Fruit fly (Drosophila melanogaster) whole organism, larva: ENCODE measurements around the gene CG31088.
"Not testable (repeated sequence)": the region's sequence is repeated elsewhere in the genome, so short reads cannot be mapped to it uniquely, and the experiment has no call there.

Experiments
- noc ChIP-seq: fragments of 200-800 bp; sonication (Bioruptor generic); optimal IDR thresholded peaks from 3 replicates; lab custom pipeline; 2019; ENCODE audit warnings: missing biosample characterization, mild to moderate bottlenecking, missing genetic modification characterization, moderate library complexity

CG31088 gene

dm6 chr3R:15921747-15922146, 29.0 kb downstream of the CG31088 start:
- TF ChIP-seq noc (tag; lab: Kevin White, UChicago): no peak

DNA sequence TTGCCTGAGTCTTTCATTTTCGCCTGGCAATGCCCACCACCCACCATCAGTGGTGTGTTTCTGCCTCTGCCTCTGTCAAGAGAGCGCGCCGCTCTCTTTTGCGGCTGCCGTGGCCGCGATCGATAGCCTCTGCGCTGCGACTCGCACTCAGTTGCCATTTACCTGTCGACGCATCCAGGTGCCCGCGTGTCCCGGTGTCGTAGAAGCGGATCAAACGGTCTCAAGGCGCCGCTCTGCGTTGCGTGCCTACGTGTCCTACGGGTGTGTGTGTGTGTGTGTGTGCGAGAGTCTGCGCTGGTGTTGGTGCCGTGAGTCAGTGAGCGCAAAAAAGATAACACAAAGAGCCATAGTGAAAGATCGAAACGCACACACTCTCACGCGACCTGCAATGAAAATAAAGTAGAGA, 30.0 kb downstream of the CG31088 start, which contains the start of gene Fbxl7:
Gene Fbxl7, plus strand, starts transcription at position 148 of the 406 bp plus-strand sequence.
- TF ChIP-seq noc (tag; lab: Kevin White, UChicago): no peak

DNA sequence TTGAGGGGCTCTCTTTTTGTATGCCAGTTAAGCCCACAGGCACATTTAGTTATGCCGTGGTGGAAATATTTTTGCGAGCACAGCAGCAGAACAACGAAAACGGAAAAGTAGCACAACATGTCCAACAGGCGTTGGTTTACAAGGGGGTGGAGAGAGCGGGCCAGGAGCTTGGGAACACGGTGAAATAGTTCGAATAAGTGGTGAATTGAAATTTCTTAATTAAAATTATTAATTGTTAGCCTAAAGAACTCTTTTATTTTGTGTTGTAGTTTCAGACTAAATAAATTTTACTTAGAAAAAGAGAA, 30.6 kb downstream of the CG31088 start:
- no peak for TF ChIP-seq noc (tag; lab: Kevin White, UChicago)

- TF ChIP-seq noc (tag; lab: Kevin White, UChicago): no peak
Measured at dm6 chr3R:15919367-15920228, 31.1 kb downstream of the CG31088 start.

DNA sequence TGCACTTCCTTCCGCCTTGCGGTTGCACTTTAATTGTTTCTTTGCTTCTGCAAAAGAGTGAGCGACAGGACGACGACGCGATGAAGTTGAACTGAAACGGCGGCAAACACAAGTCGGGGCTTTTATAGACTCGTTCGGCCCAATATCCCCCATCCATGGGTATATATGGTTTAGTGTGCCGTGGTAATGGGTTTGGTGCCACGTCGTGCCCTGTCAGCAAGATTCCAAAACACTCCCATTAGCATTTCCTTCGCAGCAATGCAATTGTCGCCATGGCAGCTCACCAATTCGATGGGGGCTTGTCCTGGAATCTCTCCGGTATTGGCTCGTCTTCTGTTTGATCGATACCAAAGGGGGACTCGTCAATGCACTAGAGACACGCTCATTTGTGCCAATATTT, 32.8 kb downstream of the CG31088 start, which contains the start of gene CG45105:
Gene CG45105, minus strand, starts transcription at position 101 of the 400 bp plus-strand sequence.
- no peak for TF ChIP-seq noc (tag; lab: Kevin White, UChicago)

- no peak for TF ChIP-seq noc (tag; lab: Kevin White, UChicago)
Measured at dm6 chr3R:15913231-15913630, 37.5 kb downstream of the CG31088 start.

DNA sequence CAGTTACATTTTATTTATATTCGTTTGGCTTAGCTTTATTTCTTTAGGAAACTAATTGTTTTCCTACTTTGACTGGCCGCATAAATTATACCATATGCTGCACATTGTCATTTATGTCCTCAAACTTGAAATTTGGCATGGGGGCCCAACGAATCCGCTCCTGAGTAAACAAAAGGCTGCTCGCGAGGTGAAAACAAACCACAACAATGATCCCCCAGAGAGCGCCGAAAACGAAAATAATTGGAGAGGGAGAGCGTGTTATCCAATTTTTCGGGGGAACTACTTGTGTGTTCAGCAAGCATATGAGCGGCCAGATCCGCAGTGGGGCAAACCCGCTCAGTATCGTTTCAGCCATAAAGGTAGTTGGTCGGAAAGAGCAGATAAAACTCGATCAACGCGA, 42.6 kb downstream of the CG31088 start, which contains the start of gene EndoU:
Gene EndoU, plus strand, starts transcription at position 301 of the 400 bp plus-strand sequence.
- TF ChIP-seq noc (tag; lab: Kevin White, UChicago): not testable (repeated sequence)

DNA sequence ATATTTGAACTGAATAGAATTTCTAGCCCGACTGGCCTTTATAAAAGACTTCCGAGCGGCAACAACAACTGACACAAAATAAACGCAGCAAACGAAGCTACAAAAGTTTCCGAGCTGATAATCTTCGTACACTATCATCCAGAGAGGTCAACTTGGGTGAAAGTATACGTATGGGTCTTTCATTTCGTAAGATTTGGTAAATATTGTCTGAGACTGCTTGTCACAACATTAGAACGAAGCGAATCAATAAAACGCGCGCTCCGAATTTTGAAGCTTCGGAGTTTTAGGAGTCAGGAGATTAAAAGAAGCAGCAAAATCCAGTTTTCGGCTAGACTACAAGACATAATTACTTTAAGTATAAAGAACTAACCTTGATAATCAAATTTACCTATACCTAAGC, 46.2 kb downstream of the CG31088 start, which contains the start of gene glob1:
Gene glob1, minus strand, starts transcription at position 101 of the 400 bp plus-strand sequence.
- not testable (repeated sequence) for TF ChIP-seq noc (tag; lab: Kevin White, UChicago)
